Worm (Caenorhabditis elegans) whole organism, late embryonic: ENCODE data around the gene K04G7.1.

Source experiments
- T23F11.4 ChIP-seq: fragments of 200-800 bp; sonication (Bioruptor generic); optimal IDR thresholded peaks from 2 replicates; lab custom pipeline; 2018; ENCODE audit warnings: mild to moderate bottlenecking, missing genetic modification characterization, missing compliant biosample characterization
- ceh-19 ChIP-seq: fragments of 200-800 bp; sonication (Bioruptor generic); optimal IDR thresholded peaks from 2 replicates; lab custom pipeline; 2018; ENCODE audit warnings: mild to moderate bottlenecking, missing genetic modification characterization, missing compliant biosample characterization
- fkh-10 ChIP-seq: fragments of 150-350 bp; optimal IDR thresholded peaks from 2 replicates; lab custom pipeline; 2014; ENCODE audit warnings: missing biosample characterization, missing genetic modification reagents, missing genetic modification characterization
- hlh-13 ChIP-seq: fragments of 200-800 bp; sonication (Bioruptor generic); optimal IDR thresholded peaks from 2 replicates; lab custom pipeline; 2018; ENCODE audit warnings: mild to moderate bottlenecking, missing genetic modification characterization, missing compliant biosample characterization
- pat-9 ChIP-seq: fragments of 200-800 bp; sonication (Bioruptor generic); optimal IDR thresholded peaks from 2 replicates; lab custom pipeline; 2018; ENCODE audit warnings: mild to moderate bottlenecking, missing genetic modification characterization, moderate library complexity, missing compliant biosample characterization
- ref-2 ChIP-seq: sonication (generic microtip); optimal IDR thresholded peaks from 2 replicates; lab custom pipeline; 2016; ENCODE audit warnings: missing genetic modification characterization, missing compliant biosample characterization
- rnt-1 ChIP-seq: sonication (generic microtip); optimal IDR thresholded peaks from 2 replicates; lab custom pipeline; 2016; ENCODE audit warnings: missing genetic modification characterization, missing compliant biosample characterization
- tbx-2 ChIP-seq: sonication (generic microtip); optimal IDR thresholded peaks from 2 replicates; lab custom pipeline; 2016; ENCODE audit warnings: missing genetic modification characterization, missing compliant biosample characterization

- TF ChIP-seq fkh-10 (GFP tag; lab: Kevin White, UChicago) (no peak), tbx-2 (tag; lab: Kevin White, UChicago) (no peak), hlh-13 (no peak), ref-2 (no peak), ceh-19 (GFP tag; lab: Kevin White, UChicago) (no peak), pat-9 (tag; lab: Kevin White, UChicago) (no peak), T23F11.4 (GFP tag; lab: Kevin White, UChicago) (no peak), rnt-1 (tag; lab: Kevin White, UChicago) (no peak)
Measured at ce11 chrIII:7188300-7189052, 26.0 kb downstream of the K04G7.1 start, which contains the start of the genes F37C12.21 and F37C12.10.
